Worm (Caenorhabditis elegans): ENCODE results near the gene nlp-46.

Gene nlp-46

ce11 chrV:12478990-12479389, 27.1 kb downstream of the nlp-46 start:
- TF ChIP-seq hlh-1 (tag; optimal IDR thresholded peaks at IDR 0.05) (peak; percentile 54), nhr-2 (tag; optimal IDR thresholded peaks at IDR 0.05) (no peak), unc-120 (tag; optimal IDR thresholded peaks at IDR 0.05; ENCODE audit: poor library complexity, severe bottlenecking) (peak; percentile 27)

ce11 chrV:12478111-12478510, 28.0 kb downstream of the nlp-46 start, which contains the start of gene atn-1:
atn-1 (plus strand) TSS chrV:12478411.
- TF ChIP-seq ham-2 (GFP tag; optimal IDR thresholded peaks at IDR 0.05) (peak; percentile 9), flh-1 (GFP tag; optimal IDR thresholded peaks at IDR 0.05) (no peak)

- TF ChIP-seq blmp-1 (tag; optimal IDR thresholded peaks at IDR 0.05), result no peak
- no peak for TF ChIP-seq tbx-8 (GFP tag; optimal IDR thresholded peaks at IDR 0.05)
- TF ChIP-seq unc-62 (GFP tag; optimal IDR thresholded peaks at IDR 0.05), result peak; percentile 34
- TF ChIP-seq ham-2 (GFP tag; optimal IDR thresholded peaks at IDR 0.05), result no peak
- TF ChIP-seq nhr-28 (tag; optimal IDR thresholded peaks at IDR 0.05), result no peak
- TF ChIP-seq hlh-1 (tag; optimal IDR thresholded peaks at IDR 0.05), result peak; percentile 22
- no peak for TF ChIP-seq lsy-2 (tag; optimal IDR thresholded peaks at IDR 0.05)
- TF ChIP-seq nhr-76 (tag; optimal IDR thresholded peaks at IDR 0.05), result no peak
- no peak for TF ChIP-seq elt-3 (tag; optimal IDR thresholded peaks at IDR 0.05)
- TF ChIP-seq ceh-39 (tag; optimal IDR thresholded peaks at IDR 0.05), result no peak
- TF ChIP-seq cnd-1 (tag; optimal IDR thresholded peaks at IDR 0.05), result no peak
- TF ChIP-seq sem-2 (GFP tag; optimal IDR thresholded peaks at IDR 0.05), result no peak
- TF ChIP-seq ceh-83 (GFP tag; optimal IDR thresholded peaks at IDR 0.05), result no peak
- no peak for TF ChIP-seq lin-13 (tag; optimal IDR thresholded peaks at IDR 0.05)
- no peak for TF ChIP-seq pha-4 (tag; optimal IDR thresholded peaks at IDR 0.05)
- TF ChIP-seq lin-32 (GFP tag; optimal IDR thresholded peaks at IDR 0.05), result no peak
- no peak for TF ChIP-seq sptf-1 (tag; optimal IDR thresholded peaks at IDR 0.05)
- TF ChIP-seq unc-120 (tag; optimal IDR thresholded peaks at IDR 0.05; ENCODE audit: poor library complexity, severe bottlenecking), result peak; percentile 72
- TF ChIP-seq ztf-11 (tag; optimal IDR thresholded peaks at IDR 0.05), result no peak
- no peak for TF ChIP-seq nhr-12 (tag; optimal IDR thresholded peaks at IDR 0.05)
- TF ChIP-seq bed-3 (GFP tag; optimal IDR thresholded peaks at IDR 0.05), result no peak
- TF ChIP-seq drap-1 (GFP tag; optimal IDR thresholded peaks at IDR 0.05), result no peak
- no peak for TF ChIP-seq unc-39 (tag; optimal IDR thresholded peaks at IDR 0.05)
Observed at ce11 chrV:12477139-12477538, 28.9 kb downstream of the nlp-46 start.

- TF ChIP-seq ztf-11 (tag; optimal IDR thresholded peaks at IDR 0.05) (no peak), nhr-28 (tag; optimal IDR thresholded peaks at IDR 0.05) (no peak), mab-5 (tag; optimal IDR thresholded peaks at IDR 0.05) (no peak), unc-62 (GFP tag; optimal IDR thresholded peaks at IDR 0.05) (no peak), mep-1 (tag; optimal IDR thresholded peaks at IDR 0.05) (no peak), sptf-1 (tag; optimal IDR thresholded peaks at IDR 0.05) (no peak), lsy-2 (tag; optimal IDR thresholded peaks at IDR 0.05) (no peak), blmp-1 (tag; optimal IDR thresholded peaks at IDR 0.05) (no peak), cnd-1 (tag; optimal IDR thresholded peaks at IDR 0.05) (no peak), hlh-1 (tag; optimal IDR thresholded peaks at IDR 0.05) (no peak), sem-2 (GFP tag; optimal IDR thresholded peaks at IDR 0.05) (no peak), ceh-39 (tag; optimal IDR thresholded peaks at IDR 0.05) (no peak), mls-2 (tag; optimal IDR thresholded peaks at IDR 0.05) (no peak), ceh-83 (GFP tag; optimal IDR thresholded peaks at IDR 0.05) (no peak)
Observed at ce11 chrV:12475360-12475759, 30.7 kb downstream of the nlp-46 start.

- TF ChIP-seq tbx-8 (GFP tag; optimal IDR thresholded peaks at IDR 0.05) (no peak), blmp-1 (tag; optimal IDR thresholded peaks at IDR 0.05) (no peak), elt-1 (tag; optimal IDR thresholded peaks at IDR 0.05; ENCODE audit: borderline replicate concordance, insufficient read depth) (no peak), unc-62 (GFP tag; optimal IDR thresholded peaks at IDR 0.05) (no peak), ces-1 (GFP tag; optimal IDR thresholded peaks at IDR 0.05) (no peak), M03D4.4 (tag; optimal IDR thresholded peaks at IDR 0.05) (no peak), lin-13 (tag; optimal IDR thresholded peaks at IDR 0.05) (no peak), unc-39 (tag; optimal IDR thresholded peaks at IDR 0.05) (no peak), snpc-4 (tag; optimal IDR thresholded peaks at IDR 0.05) (no peak), unc-120 (tag; optimal IDR thresholded peaks at IDR 0.05; ENCODE audit: poor library complexity, severe bottlenecking) (no peak)
Observed at ce11 chrV:12470324-12470723, 35.8 kb downstream of the nlp-46 start.

Measured in whole organism, mixed stage, embryonic.